Worm (Caenorhabditis elegans): ENCODE measurements around the gene nas-25.

Gene nas-25

DNA sequence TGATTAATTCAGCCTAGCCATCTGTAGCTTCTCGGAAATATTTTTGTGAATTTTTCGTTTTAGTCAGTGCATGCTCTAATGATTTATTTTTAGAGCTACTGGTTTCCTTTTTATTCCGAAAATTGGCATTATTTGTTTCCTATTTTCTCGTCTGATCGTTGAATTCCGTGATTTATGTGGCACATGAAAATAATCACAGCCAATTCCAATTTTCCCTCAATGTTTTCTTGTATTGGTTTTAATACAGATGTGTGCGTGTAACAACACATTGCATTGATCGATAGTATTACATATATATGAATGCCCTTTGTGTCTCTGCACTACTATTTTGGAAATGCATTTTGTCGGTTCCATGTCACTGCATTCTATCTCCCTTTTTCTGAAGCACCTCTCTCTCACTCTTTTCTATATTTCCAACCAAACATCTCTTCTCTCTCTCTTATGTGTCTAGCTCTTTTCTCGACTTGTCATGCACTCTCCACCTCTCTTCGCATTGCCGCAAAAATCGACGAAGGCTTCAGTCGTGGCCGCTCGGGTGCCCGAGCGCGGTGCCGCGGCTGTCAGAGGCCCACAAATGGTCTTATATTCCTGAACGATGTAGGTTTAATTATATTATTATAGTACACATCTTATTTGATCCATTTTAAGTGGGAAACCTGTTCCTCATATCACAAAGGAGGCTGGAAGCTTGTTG, 41.5 kb upstream of the nas-25 start (continued):
- TF ChIP-seq tbx-2 (tag; optimal IDR thresholded peaks at IDR 0.05) (no peak), pqm-1 (tag; optimal IDR thresholded peaks at IDR 0.05) (peak; percentile 32), nhr-77 (tag; optimal IDR thresholded peaks at IDR 0.05) (no peak), elt-1 (tag; optimal IDR thresholded peaks at IDR 0.05) (no peak), zag-1 (tag; optimal IDR thresholded peaks at IDR 0.05) (no peak), aly-2 (tag; optimal IDR thresholded peaks at IDR 0.05) (no peak), mdl-1 (tag; optimal IDR thresholded peaks at IDR 0.05) (no peak), nhr-76 (tag; optimal IDR thresholded peaks at IDR 0.05) (no peak), jun-1 (tag; optimal IDR thresholded peaks at IDR 0.05) (no peak)

DNA sequence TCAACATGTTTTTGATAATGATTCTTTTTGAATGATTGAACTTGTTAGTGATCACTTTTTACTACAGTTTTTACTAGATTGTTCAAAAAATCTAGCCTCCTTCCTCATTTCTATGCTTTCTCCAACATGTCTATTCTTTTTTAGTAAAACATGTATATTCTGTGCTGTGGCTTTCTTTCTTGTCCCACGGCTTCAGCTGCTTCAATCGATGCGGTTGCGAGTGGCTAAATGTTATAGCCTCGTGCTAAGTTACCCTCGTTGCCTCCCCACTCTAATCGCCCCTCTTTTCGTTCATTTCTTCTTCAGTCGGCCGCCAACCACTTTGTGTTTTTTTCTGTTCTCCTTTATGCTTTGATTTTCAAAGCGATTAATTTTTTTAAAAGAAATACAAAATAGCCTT, 40.0 kb upstream of the nas-25 start:
- TF ChIP-seq pha-4 (tag; optimal IDR thresholded peaks at IDR 0.05): no peak
- no peak for TF ChIP-seq ceh-16 (tag; optimal IDR thresholded peaks at IDR 0.05)
- TF ChIP-seq jun-1 (tag; optimal IDR thresholded peaks at IDR 0.05): no peak
- TF ChIP-seq fkh-2 (tag; optimal IDR thresholded peaks at IDR 0.05): no peak
- TF ChIP-seq unc-62 (GFP tag; optimal IDR thresholded peaks at IDR 0.05): no peak
- no peak for TF ChIP-seq elt-1 (tag; optimal IDR thresholded peaks at IDR 0.05)
- peak; percentile 55 for TF ChIP-seq nfya-1 (tag; optimal IDR thresholded peaks at IDR 0.05; ENCODE audit: insufficient read depth)
- peak; percentile 78 for TF ChIP-seq hmg-11 (tag; optimal IDR thresholded peaks at IDR 0.05)
- no peak for TF ChIP-seq ztf-11 (tag; optimal IDR thresholded peaks at IDR 0.05)
- no peak for TF ChIP-seq elt-2 (tag; optimal IDR thresholded peaks at IDR 0.05)
- no peak for TF ChIP-seq eor-1 (tag; optimal IDR thresholded peaks at IDR 0.05)
- TF ChIP-seq lin-39 (tag; optimal IDR thresholded peaks at IDR 0.05): no peak
- no peak for TF ChIP-seq elt-3 (tag; optimal IDR thresholded peaks at IDR 0.05)
- no peak for TF ChIP-seq fos-1 (tag; optimal IDR thresholded peaks at IDR 0.05)
- TF ChIP-seq nhr-43 (tag; optimal IDR thresholded peaks at IDR 0.05; ENCODE audit: poor library complexity, severe bottlenecking): no peak
- peak; percentile 71 for TF ChIP-seq ama-1 (optimal IDR thresholded peaks at IDR 0.05)
- no peak for TF ChIP-seq sea-2 (GFP tag; optimal IDR thresholded peaks at IDR 0.05)
- TF ChIP-seq nhr-11 (tag; optimal IDR thresholded peaks at IDR 0.05): peak; percentile 1
- no peak for TF ChIP-seq ceh-28 (tag; optimal IDR thresholded peaks at IDR 0.05)
- no peak for TF ChIP-seq nhr-28 (tag; optimal IDR thresholded peaks at IDR 0.05)
- no peak for TF ChIP-seq mdl-1 (tag; optimal IDR thresholded peaks at IDR 0.05)
- TF ChIP-seq ztf-4 (tag; optimal IDR thresholded peaks at IDR 0.05): no peak
- TF ChIP-seq unc-39 (tag; optimal IDR thresholded peaks at IDR 0.05): no peak
- TF ChIP-seq nhr-12 (tag; optimal IDR thresholded peaks at IDR 0.05): no peak
- TF ChIP-seq daf-12 (tag; optimal IDR thresholded peaks at IDR 0.05): no peak
- TF ChIP-seq ZK546.5 (tag; optimal IDR thresholded peaks at IDR 0.05): no peak
- no peak for TF ChIP-seq tbx-2 (tag; optimal IDR thresholded peaks at IDR 0.05)
- no peak for TF ChIP-seq egl-27 (tag; optimal IDR thresholded peaks at IDR 0.05)
- peak; percentile 38 for TF ChIP-seq snpc-4 (tag; optimal IDR thresholded peaks at IDR 0.05)
- no peak for TF ChIP-seq pqm-1 (tag; optimal IDR thresholded peaks at IDR 0.05)
- TF ChIP-seq egl-5 (tag; optimal IDR thresholded peaks at IDR 0.05): peak; percentile 25

ce11 chrII:8787376-8787775, 38.5 kb upstream of the nas-25 start:
- peak; percentile 58 for TF ChIP-seq snpc-4 (tag; optimal IDR thresholded peaks at IDR 0.05)
- peak; percentile 98 for TF ChIP-seq nhr-23 (tag; optimal IDR thresholded peaks at IDR 0.05)
- peak; percentile 18 for TF ChIP-seq aly-2 (tag; optimal IDR thresholded peaks at IDR 0.05)
- no peak for TF ChIP-seq zag-1 (tag; optimal IDR thresholded peaks at IDR 0.05)
- TF ChIP-seq skn-1 (tag; optimal IDR thresholded peaks at IDR 0.05): peak; percentile 96
- TF ChIP-seq unc-39 (tag; optimal IDR thresholded peaks at IDR 0.05): no peak
- TF ChIP-seq pqm-1 (tag; optimal IDR thresholded peaks at IDR 0.05): peak; percentile 86
- peak; percentile 96 for TF ChIP-seq ceh-28 (tag; optimal IDR thresholded peaks at IDR 0.05)
- TF ChIP-seq ceh-82 (tag; optimal IDR thresholded peaks at IDR 0.05): peak; percentile 42
- peak; percentile 94 for TF ChIP-seq lsy-12 (tag; optimal IDR thresholded peaks at IDR 0.05)
- TF ChIP-seq hmg-11 (tag; optimal IDR thresholded peaks at IDR 0.05): peak; percentile 76
- TF ChIP-seq jun-1 (tag; optimal IDR thresholded peaks at IDR 0.05): peak; percentile 96
- peak; percentile 95 for TF ChIP-seq fkh-10 (GFP tag; optimal IDR thresholded peaks at IDR 0.05)
- TF ChIP-seq nhr-11 (tag; optimal IDR thresholded peaks at IDR 0.05): peak; percentile 76
- TF ChIP-seq nhr-28 (tag; optimal IDR thresholded peaks at IDR 0.05): no peak
- TF ChIP-seq ztf-4 (tag; optimal IDR thresholded peaks at IDR 0.05): peak; percentile 59
- TF ChIP-seq egl-5 (tag; optimal IDR thresholded peaks at IDR 0.05): peak; percentile 99
- TF ChIP-seq elt-3 (tag; optimal IDR thresholded peaks at IDR 0.05): peak in 1 of 3 experiments; percentile 57
- no peak for TF ChIP-seq nhr-77 (tag; optimal IDR thresholded peaks at IDR 0.05)
- peak; percentile 79 for TF ChIP-seq elt-2 (tag; optimal IDR thresholded peaks at IDR 0.05)
- TF ChIP-seq sea-2 (GFP tag; optimal IDR thresholded peaks at IDR 0.05): no peak
- TF ChIP-seq fkh-2 (tag; optimal IDR thresholded peaks at IDR 0.05): peak; percentile 98
- TF ChIP-seq pha-4 (tag; optimal IDR thresholded peaks at IDR 0.05): peak; percentile 99
- TF ChIP-seq nhr-12 (tag; optimal IDR thresholded peaks at IDR 0.05): no peak
- peak; percentile 78 for TF ChIP-seq fos-1 (tag; optimal IDR thresholded peaks at IDR 0.05)
- TF ChIP-seq ztf-11 (tag; optimal IDR thresholded peaks at IDR 0.05): no peak
- TF ChIP-seq nfya-1 (tag; optimal IDR thresholded peaks at IDR 0.05; ENCODE audit: insufficient read depth): peak; percentile 98
- no peak for TF ChIP-seq nhr-76 (tag; optimal IDR thresholded peaks at IDR 0.05)
- no peak for TF ChIP-seq unc-62 (GFP tag; optimal IDR thresholded peaks at IDR 0.05)
- peak; percentile 2 for TF ChIP-seq egl-27 (tag; optimal IDR thresholded peaks at IDR 0.05)
- TF ChIP-seq mdl-1 (tag; optimal IDR thresholded peaks at IDR 0.05): peak; percentile 55
- peak; percentile 55 for TF ChIP-seq R02D3.7 (tag; optimal IDR thresholded peaks at IDR 0.05)
- TF ChIP-seq eor-1 (tag; optimal IDR thresholded peaks at IDR 0.05): peak in 1 of 2 experiments; percentile 71
- peak; percentile 96 for TF ChIP-seq lin-39 (tag; optimal IDR thresholded peaks at IDR 0.05)
- no peak for TF ChIP-seq nhr-67 (tag; optimal IDR thresholded peaks at IDR 0.05)
- peak; percentile 87 for TF ChIP-seq tbx-2 (tag; optimal IDR thresholded peaks at IDR 0.05)
- no peak for TF ChIP-seq nhr-237 (tag; optimal IDR thresholded peaks at IDR 0.05)
- TF ChIP-seq daf-12 (tag; optimal IDR thresholded peaks at IDR 0.05): no peak
- peak; percentile 85 for TF ChIP-seq lin-15B (tag; optimal IDR thresholded peaks at IDR 0.05)
